Worm (Caenorhabditis elegans): Measurements from ENCODE around the gene clc-20.

The clc-20 gene

ce11 chrIII:841177-841576, 31.2 kb upstream of the clc-20 start, which contains the start of gene K02F3.9:
Gene K02F3.9 (minus strand): TSS chrIII:841366.
- TF ChIP-seq ref-1 (GFP tag; conservative IDR thresholded peaks at IDR 0.05) (no peak), klf-2 (GFP tag; conservative IDR thresholded peaks at IDR 0.05) (no peak), tab-1 (GFP tag; IDR thresholded peaks at IDR 0.05) (no peak), med-1 (GFP tag; optimal IDR thresholded peaks at IDR 0.05; ENCODE audit: insufficient read depth) (no peak), flt-1 (GFP tag; IDR thresholded peaks at IDR 0.05) (no peak), T22C8.4 (GFP tag; IDR thresholded peaks at IDR 0.05) (no peak), ztf-23 (GFP tag; IDR thresholded peaks at IDR 0.05) (no peak), cog-1 (tag; optimal IDR thresholded peaks at IDR 0.05) (no peak), ztf-29 (GFP tag; IDR thresholded peaks at IDR 0.05) (no peak)

- no peak for TF ChIP-seq flt-1 (GFP tag; IDR thresholded peaks at IDR 0.05)
- no peak for TF ChIP-seq ztf-23 (GFP tag; IDR thresholded peaks at IDR 0.05)
- no peak for TF ChIP-seq ref-1 (GFP tag; conservative IDR thresholded peaks at IDR 0.05)
- no peak for TF ChIP-seq tab-1 (GFP tag; IDR thresholded peaks at IDR 0.05)
- TF ChIP-seq med-1 (GFP tag; optimal IDR thresholded peaks at IDR 0.05; ENCODE audit: insufficient read depth), result no peak
- no peak for TF ChIP-seq cog-1 (tag; optimal IDR thresholded peaks at IDR 0.05)
- no peak for TF ChIP-seq ztf-29 (GFP tag; IDR thresholded peaks at IDR 0.05)
These were observed 29.8 kb upstream of the clc-20 start, which contains the start of gene far-8 for ce11 chrIII:842630-843029. Gene far-8 (plus strand): TSS chrIII:842930.

ce11 chrIII:843999-844398, 28.4 kb upstream of the clc-20 start:
- TF ChIP-seq cog-1 (tag; optimal IDR thresholded peaks at IDR 0.05) (no peak), ztf-29 (GFP tag; IDR thresholded peaks at IDR 0.05) (no peak), ztf-23 (GFP tag; IDR thresholded peaks at IDR 0.05) (no peak), klf-2 (GFP tag; conservative IDR thresholded peaks at IDR 0.05) (no peak), T22C8.4 (GFP tag; IDR thresholded peaks at IDR 0.05) (no peak), tab-1 (GFP tag; IDR thresholded peaks at IDR 0.05) (no peak), ref-1 (GFP tag; conservative IDR thresholded peaks at IDR 0.05) (no peak), flt-1 (GFP tag; IDR thresholded peaks at IDR 0.05) (no peak), med-1 (GFP tag; optimal IDR thresholded peaks at IDR 0.05; ENCODE audit: insufficient read depth) (no peak)

ce11 chrIII:844577-844976, 27.8 kb upstream of the clc-20 start:
- no peak for TF ChIP-seq ztf-29 (GFP tag; IDR thresholded peaks at IDR 0.05)
- no peak for TF ChIP-seq ref-1 (GFP tag; conservative IDR thresholded peaks at IDR 0.05)
- no peak for TF ChIP-seq T22C8.4 (GFP tag; IDR thresholded peaks at IDR 0.05)
- no peak for TF ChIP-seq flt-1 (GFP tag; IDR thresholded peaks at IDR 0.05)
- TF ChIP-seq tab-1 (GFP tag; IDR thresholded peaks at IDR 0.05), result no peak
- no peak for TF ChIP-seq klf-2 (GFP tag; conservative IDR thresholded peaks at IDR 0.05)
- no peak for TF ChIP-seq med-1 (GFP tag; optimal IDR thresholded peaks at IDR 0.05; ENCODE audit: insufficient read depth)
- no peak for TF ChIP-seq cog-1 (tag; optimal IDR thresholded peaks at IDR 0.05)
- no peak for TF ChIP-seq ztf-23 (GFP tag; IDR thresholded peaks at IDR 0.05)

ce11 chrIII:845485-845884, 26.9 kb upstream of the clc-20 start, which contains the start of gene K02F3.2:
Gene K02F3.2 (plus strand): TSS chrIII:845841.
- TF ChIP-seq ztf-23 (GFP tag; IDR thresholded peaks at IDR 0.05) (no peak), flt-1 (GFP tag; IDR thresholded peaks at IDR 0.05) (no peak), cog-1 (tag; optimal IDR thresholded peaks at IDR 0.05) (no peak), tab-1 (GFP tag; IDR thresholded peaks at IDR 0.05) (no peak), T22C8.4 (GFP tag; IDR thresholded peaks at IDR 0.05) (no peak), klf-2 (GFP tag; conservative IDR thresholded peaks at IDR 0.05) (no peak), med-1 (GFP tag; optimal IDR thresholded peaks at IDR 0.05; ENCODE audit: insufficient read depth) (no peak), ref-1 (GFP tag; conservative IDR thresholded peaks at IDR 0.05) (no peak), ztf-29 (GFP tag; IDR thresholded peaks at IDR 0.05) (no peak)

ce11 chrIII:852296-852695, 20.1 kb upstream of the clc-20 start, which contains the start of gene moma-1:
Gene moma-1 (minus strand): TSS chrIII:852396.
- TF ChIP-seq T22C8.4 (GFP tag; IDR thresholded peaks at IDR 0.05) (no peak), ref-1 (GFP tag; conservative IDR thresholded peaks at IDR 0.05) (no peak), flt-1 (GFP tag; IDR thresholded peaks at IDR 0.05) (no peak), med-1 (GFP tag; optimal IDR thresholded peaks at IDR 0.05; ENCODE audit: insufficient read depth) (no peak), klf-2 (GFP tag; conservative IDR thresholded peaks at IDR 0.05) (no peak), tab-1 (GFP tag; IDR thresholded peaks at IDR 0.05) (no peak), cog-1 (tag; optimal IDR thresholded peaks at IDR 0.05) (no peak)

- no peak for TF ChIP-seq ztf-29 (GFP tag; IDR thresholded peaks at IDR 0.05)
- no peak for TF ChIP-seq flt-1 (GFP tag; IDR thresholded peaks at IDR 0.05)
- no peak for TF ChIP-seq tab-1 (GFP tag; IDR thresholded peaks at IDR 0.05)
- no peak for TF ChIP-seq med-1 (GFP tag; optimal IDR thresholded peaks at IDR 0.05; ENCODE audit: insufficient read depth)
- no peak for TF ChIP-seq klf-2 (GFP tag; conservative IDR thresholded peaks at IDR 0.05)
- no peak for TF ChIP-seq cog-1 (tag; optimal IDR thresholded peaks at IDR 0.05)
- no peak for TF ChIP-seq ztf-23 (GFP tag; IDR thresholded peaks at IDR 0.05)
- TF ChIP-seq ref-1 (GFP tag; conservative IDR thresholded peaks at IDR 0.05), result no peak
- no peak for TF ChIP-seq T22C8.4 (GFP tag; IDR thresholded peaks at IDR 0.05)
These were observed 19.0 kb upstream of the clc-20 start for ce11 chrIII:853414-853813.

ce11 chrIII:853859-854359, 18.5 kb upstream of the clc-20 start, which contains the start of the genes rnp-5 and tag-51:
Gene rnp-5 (minus strand): TSS chrIII:853909.
Gene tag-51 (plus strand): TSS chrIII:854221.
- TF ChIP-seq ref-1 (GFP tag; conservative IDR thresholded peaks at IDR 0.05) (no peak), cog-1 (tag; optimal IDR thresholded peaks at IDR 0.05) (no peak), med-1 (GFP tag; optimal IDR thresholded peaks at IDR 0.05; ENCODE audit: insufficient read depth) (no peak), flt-1 (GFP tag; IDR thresholded peaks at IDR 0.05) (no peak), ztf-29 (GFP tag; IDR thresholded peaks at IDR 0.05) (no peak), tab-1 (GFP tag; IDR thresholded peaks at IDR 0.05) (no peak), ztf-23 (GFP tag; IDR thresholded peaks at IDR 0.05) (no peak)

ce11 chrIII:856260-856659, 16.1 kb upstream of the clc-20 start, which contains the start of gene K02F3.12:
Gene K02F3.12 (plus strand): TSS chrIII:856560.
- TF ChIP-seq ztf-23 (GFP tag; IDR thresholded peaks at IDR 0.05), result no peak
- TF ChIP-seq flt-1 (GFP tag; IDR thresholded peaks at IDR 0.05), result no peak
- TF ChIP-seq med-1 (GFP tag; optimal IDR thresholded peaks at IDR 0.05; ENCODE audit: insufficient read depth), result no peak
- TF ChIP-seq ref-1 (GFP tag; conservative IDR thresholded peaks at IDR 0.05), result no peak
- no peak for TF ChIP-seq cog-1 (tag; optimal IDR thresholded peaks at IDR 0.05)
- no peak for TF ChIP-seq tab-1 (GFP tag; IDR thresholded peaks at IDR 0.05)

ce11 chrIII:856908-857307, 15.5 kb upstream of the clc-20 start:
- TF ChIP-seq med-1 (GFP tag; optimal IDR thresholded peaks at IDR 0.05; ENCODE audit: insufficient read depth) (no peak), tab-1 (GFP tag; IDR thresholded peaks at IDR 0.05) (no peak), cog-1 (tag; optimal IDR thresholded peaks at IDR 0.05) (no peak), ztf-23 (GFP tag; IDR thresholded peaks at IDR 0.05) (no peak), ztf-29 (GFP tag; IDR thresholded peaks at IDR 0.05) (no peak), ref-1 (GFP tag; conservative IDR thresholded peaks at IDR 0.05) (no peak), klf-2 (GFP tag; conservative IDR thresholded peaks at IDR 0.05) (no peak), flt-1 (GFP tag; IDR thresholded peaks at IDR 0.05) (no peak), T22C8.4 (GFP tag; IDR thresholded peaks at IDR 0.05) (no peak)
